Worm (Caenorhabditis elegans) whole organism, L4/young adult: ENCODE data around the gene Y105C5A.26.

ENCODE experiments used
- W03F9.2 ChIP-seq: fragments of 150-350 bp; optimal IDR thresholded peaks from 2 replicates; lab custom pipeline; 2014; ENCODE audit warnings: missing biosample characterization, missing genetic modification characterization
- him-1 ChIP-seq: sonication (generic microtip); optimal IDR thresholded peaks from 2 replicates; lab custom pipeline; 2016; ENCODE audit warnings: missing genotype, missing genetic modification reagents, missing genetic modification characterization, missing compliant biosample characterization

- TF ChIP-seq him-1 (tag; lab: Kevin White, UChicago) (no peak), W03F9.2 (tag; lab: Kevin White, UChicago) (no peak)
Measured at ce11 chrIV:15686233-15686632, 4.9 kb upstream of the Y105C5A.26 start.
